Fruit fly (Drosophila melanogaster) whole organism, embryonic: ENCODE data around the gene Mal-B1.

Experiments
- CG10274 ChIP-seq: fragments of 200-800 bp; sonication (Bioruptor generic); optimal IDR thresholded peaks from 3 replicates; lab custom pipeline; 2017; ENCODE audit warnings: missing biosample characterization, mild to moderate bottlenecking, missing genetic modification characterization
- CG10321 ChIP-seq: fragments of 200-800 bp; sonication (Bioruptor generic); IDR thresholded peaks from 2 replicates; pipeline ENCODE4 v1.3.6; 2022; ENCODE audit warnings: missing biosample characterization, missing genetic modification characterization
- CG12391 ChIP-seq: fragments of 200-800 bp; sonication (Bioruptor generic); optimal IDR thresholded peaks from 3 replicates; lab custom pipeline; 2018; ENCODE audit warnings: missing biosample characterization, mild to moderate bottlenecking, missing genetic modification characterization, moderate library complexity
- CG12942 ChIP-seq: fragments of 200-800 bp; sonication (Bioruptor generic); optimal IDR thresholded peaks from 3 replicates; lab custom pipeline; 2016; ENCODE audit warnings: missing biosample characterization, missing genetic modification characterization
- CG13775 ChIP-seq: fragments of 200-800 bp; sonication (Bioruptor generic); optimal IDR thresholded peaks from 3 replicates; lab custom pipeline; 2017; ENCODE audit warnings: missing biosample characterization, mild to moderate bottlenecking, missing genetic modification characterization
- CG15011 ChIP-seq: fragments of 200-800 bp; sonication (Bioruptor generic); optimal IDR thresholded peaks from 3 replicates; lab custom pipeline; 2018; ENCODE audit warnings: missing biosample characterization, mild to moderate bottlenecking, missing genetic modification characterization
- CG15073 ChIP-seq: fragments of 200-800 bp; sonication (Bioruptor generic); optimal IDR thresholded peaks from 2 replicates; lab custom pipeline; 2016; ENCODE audit warnings: missing biosample characterization, missing genetic modification characterization
- CG1602 ChIP-seq: fragments of 200-800 bp; sonication (Bioruptor generic); optimal IDR thresholded peaks from 3 replicates; lab custom pipeline; 2016; ENCODE audit warnings: missing biosample characterization, missing genetic modification characterization
- CG17912 ChIP-seq: fragments of 200-800 bp; sonication (Bioruptor generic); optimal IDR thresholded peaks from 2 replicates; lab custom pipeline; 2018; ENCODE audit warnings: missing biosample characterization, mild to moderate bottlenecking, missing genetic modification characterization
- CG2199 ChIP-seq: fragments of 200-800 bp; sonication (Bioruptor generic); IDR thresholded peaks from 3 replicates; pipeline ENCODE4 v1.3.6; 2022; ENCODE audit warnings: missing biosample characterization, missing genetic modification characterization
- CG30431 ChIP-seq: fragments of 200-800 bp; sonication (Bioruptor generic); optimal IDR thresholded peaks from 2 replicates; lab custom pipeline; 2017; ENCODE audit warnings: missing biosample characterization, missing genetic modification characterization
- CG32767 ChIP-seq: fragments of 200-800 bp; sonication (Bioruptor generic); IDR thresholded peaks from 2 replicates; pipeline ENCODE4 v1.3.6; 2022; ENCODE audit warnings: missing biosample characterization, missing genetic modification characterization
- CG4282 ChIP-seq: fragments of 200-800 bp; sonication (Bioruptor generic); optimal IDR thresholded peaks from 2 replicates; lab custom pipeline; 2016; ENCODE audit warnings: missing biosample characterization, missing genetic modification characterization
- CG6813 ChIP-seq: fragments of 200-800 bp; sonication (Bioruptor generic); optimal IDR thresholded peaks from 2 replicates; lab custom pipeline; 2017; ENCODE audit warnings: missing biosample characterization, missing genetic modification characterization, mild to moderate bottlenecking, moderate library complexity, missing genetic modification reagents
- CG7372 ChIP-seq: fragments of 200-800 bp; sonication (Bioruptor generic); IDR thresholded peaks from 2 replicates; pipeline ENCODE4 v1.3.6; 2022; ENCODE audit warnings: missing biosample characterization, missing genetic modification characterization
- CG8290 ChIP-seq, 3 experiments: fragments of 200-800 bp; sonication (Bioruptor generic); optimal IDR thresholded peaks; 2 replicates each; lab custom pipeline; 2016 to 2019; ENCODE audit warnings: missing biosample characterization in 3 of 3, missing genetic modification characterization in 3 of 3, mild to moderate bottlenecking in 2 of 3, moderate library complexity in 1 of 3
- CG8478 ChIP-seq: fragments of >200 bp; optimal IDR thresholded peaks from 2 replicates; lab custom pipeline; 2018
- CkIIα-i1 ChIP-seq: fragments of 200-800 bp; sonication (Bioruptor generic); IDR thresholded peaks from 2 replicates; pipeline ENCODE4 v1.3.6; 2022; ENCODE audit warnings: missing biosample characterization, missing genetic modification characterization
- Dbx ChIP-seq: fragments of 200-800 bp; sonication (Bioruptor generic); IDR thresholded peaks from 3 replicates; pipeline ENCODE4 v1.3.6; 2022; ENCODE audit warnings: missing biosample characterization, missing genetic modification characterization
- Dip3 ChIP-seq: fragments of 200-800 bp; sonication (Bioruptor generic); optimal IDR thresholded peaks from 3 replicates; lab custom pipeline; 2016; ENCODE audit warnings: missing biosample characterization, missing genetic modification characterization
- Dll ChIP-seq: fragments of 200-800 bp; sonication (Bioruptor generic); IDR thresholded peaks from 4 replicates; pipeline ENCODE4 v1.3.6; 2022; ENCODE audit warnings: missing biosample characterization, missing genetic modification characterization; ENCODE audit not compliant: partially characterized antibody
- HHEX ChIP-seq: fragments of 200-800 bp; sonication (Bioruptor generic); optimal IDR thresholded peaks from 3 replicates; lab custom pipeline; 2017; ENCODE audit warnings: missing biosample characterization, mild to moderate bottlenecking, missing genetic modification characterization, missing genetic modification reagents
- Hey ChIP-seq: fragments of 200-800 bp; sonication (Bioruptor generic); optimal IDR thresholded peaks from 3 replicates; lab custom pipeline; 2018; ENCODE audit warnings: missing biosample characterization, mild to moderate bottlenecking, missing genetic modification characterization
- Hmx ChIP-seq: fragments of 200-800 bp; sonication (Bioruptor generic); optimal IDR thresholded peaks from 2 replicates; lab custom pipeline; 2016; ENCODE audit warnings: missing biosample characterization, missing genetic modification characterization
- Mad ChIP-seq: fragments of 200-800 bp; sonication (Bioruptor generic); optimal IDR thresholded peaks from 2 replicates; lab custom pipeline; 2016; ENCODE audit warnings: missing biosample characterization, missing genetic modification characterization
- Side ChIP-seq: fragments of 200-800 bp; sonication (Bioruptor generic); optimal IDR thresholded peaks from 2 replicates; lab custom pipeline; 2016; ENCODE audit warnings: missing biosample characterization, missing genetic modification characterization
- Ssrp ChIP-seq: fragments of 200-800 bp; sonication (Bioruptor generic); optimal IDR thresholded peaks from 2 replicates; lab custom pipeline; 2018; ENCODE audit warnings: missing biosample characterization, mild to moderate bottlenecking, missing genetic modification characterization, moderate library complexity
- Trl ChIP-seq, 3 experiments: fragments of >200 bp in 2 of 3; fragments of 200-800 bp in 1 of 3; sonication (Bioruptor generic) in 1 of 3; optimal IDR thresholded peaks; 2 replicates in 1 of 3; 3 replicates in 2 of 3; lab custom pipeline; 2016 to 2017; ENCODE audit warnings: missing biosample characterization in 1 of 3, missing genetic modification characterization in 1 of 3
- cg ChIP-seq: fragments of 200-800 bp; sonication (Bioruptor generic); optimal IDR thresholded peaks from 3 replicates; lab custom pipeline; 2019; ENCODE audit warnings: missing biosample characterization, mild to moderate bottlenecking, missing genetic modification characterization, moderate library complexity
- crp ChIP-seq, 2 experiments: fragments of 200-800 bp; sonication (Bioruptor generic); optimal IDR thresholded peaks; 2 replicates in 1 of 2; 3 replicates in 1 of 2; lab custom pipeline; 2017; ENCODE audit warnings: missing biosample characterization in 2 of 2, missing genetic modification characterization in 2 of 2, mild to moderate bottlenecking in 1 of 2, moderate library complexity in 1 of 2
- dimm ChIP-seq: fragments of 200-800 bp; sonication (Bioruptor generic); IDR thresholded peaks from 2 replicates; pipeline ENCODE4 v1.3.6; 2022; ENCODE audit warnings: missing biosample characterization, missing genetic modification characterization
- dmrt99B ChIP-seq: fragments of 200-800 bp; sonication (Bioruptor generic); optimal IDR thresholded peaks from 2 replicates; lab custom pipeline; 2018; ENCODE audit warnings: missing biosample characterization, mild to moderate bottlenecking, missing genetic modification characterization, moderate library complexity
- dpn ChIP-seq, 2 experiments: fragments of 200-800 bp; sonication (Bioruptor generic); optimal IDR thresholded peaks; 3 replicates each; lab custom pipeline; 2016; ENCODE audit warnings: missing biosample characterization in 2 of 2, missing genetic modification characterization in 2 of 2
- ems ChIP-seq: fragments of 200-800 bp; sonication (Bioruptor generic); optimal IDR thresholded peaks from 3 replicates; lab custom pipeline; 2016; ENCODE audit warnings: missing biosample characterization, missing genetic modification characterization
- gcm ChIP-seq: fragments of 200-800 bp; sonication (Bioruptor generic); optimal IDR thresholded peaks from 2 replicates; lab custom pipeline; 2019; ENCODE audit warnings: missing biosample characterization, mild to moderate bottlenecking, missing genetic modification characterization, moderate library complexity
- ham ChIP-seq: fragments of 200-800 bp; sonication (Bioruptor generic); IDR thresholded peaks from 2 replicates; pipeline ENCODE4 v1.3.6; 2022; ENCODE audit warnings: missing biosample characterization, missing genetic modification characterization
- hb ChIP-seq: fragments of 200-800 bp; sonication (Bioruptor generic); IDR thresholded peaks from 3 replicates; pipeline ENCODE4 v1.3.6; 2022; ENCODE audit warnings: missing biosample characterization, missing genetic modification characterization; ENCODE audit not compliant: partially characterized antibody
- hkb ChIP-seq, 2 experiments: fragments of 200-800 bp in 1 of 2; fragments of >200 bp in 1 of 2; sonication (Bioruptor generic) in 1 of 2; IDR thresholded peaks in 1 of 2; optimal IDR thresholded peaks in 1 of 2; 2 replicates each; pipeline versions ENCODE4 v1.3.6 to Lab custom; 2017 to 2022; ENCODE audit warnings: missing biosample characterization in 1 of 2, missing genetic modification characterization in 1 of 2
- maf-S ChIP-seq: fragments of 200-800 bp; sonication (Bioruptor generic); optimal IDR thresholded peaks from 2 replicates; lab custom pipeline; 2016; ENCODE audit warnings: missing biosample characterization, missing genetic modification characterization
- odd ChIP-seq: fragments of 200-800 bp; sonication (Bioruptor generic); optimal IDR thresholded peaks from 2 replicates; lab custom pipeline; 2017; ENCODE audit warnings: missing biosample characterization, mild to moderate bottlenecking, missing genetic modification characterization
- org-1 ChIP-seq: fragments of 200-800 bp; sonication (Bioruptor generic); optimal IDR thresholded peaks from 2 replicates; lab custom pipeline; 2017; ENCODE audit warnings: missing biosample characterization, missing genetic modification characterization
- p53 ChIP-seq: fragments of 200-800 bp; sonication (Bioruptor generic); optimal IDR thresholded peaks from 2 replicates; lab custom pipeline; 2016; ENCODE audit warnings: missing biosample characterization, missing genetic modification characterization
- phol ChIP-seq: fragments of 200-800 bp; sonication (Bioruptor generic); optimal IDR thresholded peaks from 3 replicates; lab custom pipeline; 2018; ENCODE audit warnings: missing biosample characterization, mild to moderate bottlenecking, missing genetic modification characterization, moderate library complexity
- pum ChIP-seq: fragments of 200-800 bp; sonication (Bioruptor generic); optimal IDR thresholded peaks from 2 replicates; lab custom pipeline; 2016; ENCODE audit warnings: missing biosample characterization, missing genetic modification characterization
- seq ChIP-seq: fragments of 200-800 bp; sonication (Bioruptor generic); IDR thresholded peaks from 2 replicates; pipeline ENCODE4 v1.3.6; 2022; ENCODE audit warnings: missing biosample characterization, missing genetic modification characterization
- slou ChIP-seq: fragments of 200-800 bp; sonication (Bioruptor generic); optimal IDR thresholded peaks from 3 replicates; lab custom pipeline; 2016; ENCODE audit warnings: missing biosample characterization, missing genetic modification characterization
- sna ChIP-seq: fragments of 200-800 bp; sonication (Bioruptor generic); IDR thresholded peaks from 2 replicates; pipeline ENCODE4 v1.3.6; 2022; ENCODE audit warnings: missing biosample characterization, missing genetic modification characterization; ENCODE audit not compliant: partially characterized antibody
- ssp ChIP-seq: fragments of 200-800 bp; sonication (Bioruptor generic); IDR thresholded peaks from 2 replicates; pipeline ENCODE4 v1.3.6; 2022; ENCODE audit warnings: missing biosample characterization, missing genetic modification characterization
- tll ChIP-seq, 2 experiments: fragments of 200-800 bp in 1 of 2; fragments of >200 bp in 1 of 2; sonication (Bioruptor generic) in 1 of 2; optimal IDR thresholded peaks; 2 replicates each; lab custom pipeline; 2017 to 2019; ENCODE audit warnings: missing biosample characterization in 2 of 2, missing genetic modification characterization in 2 of 2, mild to moderate bottlenecking in 1 of 2, moderate library complexity in 1 of 2
- yki ChIP-seq: fragments of >200 bp; optimal IDR thresholded peaks from 3 replicates; lab custom pipeline; 2018

Mal-B1 gene

DNA sequence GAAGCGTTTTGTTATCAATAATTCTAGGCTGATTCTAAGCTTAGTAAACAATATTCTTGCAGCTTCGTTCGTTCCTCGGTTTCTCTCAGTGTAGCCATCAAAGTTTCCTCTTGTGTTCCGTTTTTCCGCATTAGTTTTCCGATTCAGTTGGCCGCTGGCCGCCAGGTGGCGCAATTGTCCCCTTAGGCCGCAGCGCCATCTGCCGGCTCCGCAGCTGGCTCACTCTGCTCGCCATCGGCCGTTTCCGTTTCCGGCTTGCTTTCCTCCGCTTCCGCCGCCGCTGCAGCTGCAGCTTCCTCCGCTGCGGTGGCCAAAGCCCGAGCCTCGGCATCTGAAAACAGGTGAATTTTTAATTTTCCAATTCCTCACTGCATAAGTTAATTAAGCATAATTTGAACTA is 30.6 kb upstream of the Mal-B1 start (continued):
- peak; percentile 91 for TF ChIP-seq ems (GFP tag; lab: Kevin White, UChicago)
- TF ChIP-seq CG17912: peak; percentile 95
- TF ChIP-seq HHEX: peak; percentile 97
- TF ChIP-seq Trl (optimal IDR thresholded peaks at IDR 0.05; lab: Kevin White, UChicago): no peak
- TF ChIP-seq Trl (GFP tag; optimal IDR thresholded peaks at IDR 0.05; lab: Kevin White, UChicago): peak; percentile 93
- TF ChIP-seq cg (GFP tag; lab: Kevin White, UChicago): no peak
- peak; percentile 65 for TF ChIP-seq Dip3 (GFP tag; lab: Kevin White, UChicago)
- peak; percentile 47; the same call in 1 of the 2 replicates for TF ChIP-seq CG32767 (GFP tag; lab: Robert Waterston, UW)
- peak; percentile 68 for TF ChIP-seq CG10321
- peak; percentile 93 for TF ChIP-seq Side (GFP tag; lab: Kevin White, UChicago)
- TF ChIP-seq Dbx (GFP tag; lab: Robert Waterston, UW): peak; percentile 87
- no peak for TF ChIP-seq hkb (optimal IDR thresholded peaks at IDR 0.05; lab: Kevin White, UChicago)
- peak; percentile 94 for TF ChIP-seq hkb (GFP tag; IDR thresholded peaks at IDR 0.05; lab: Robert Waterston, UW)
- peak; percentile 82 for TF ChIP-seq CG1602
- peak; percentile 92 for TF ChIP-seq CG8290 (GFP tag; optimal IDR thresholded peaks at IDR 0.05; lab: Kevin White, UChicago)
- peak; percentile 91 to 98 for TF ChIP-seq CG8290 (tag; optimal IDR thresholded peaks at IDR 0.05; lab: Kevin White, UChicago)
- TF ChIP-seq dimm (GFP tag; lab: Robert Waterston, UW): no peak; the same call in 1 of the 2 replicates
- no peak for TF ChIP-seq CG8478
- TF ChIP-seq gcm (GFP tag; lab: Kevin White, UChicago): peak; percentile 91
- peak; percentile 96 for TF ChIP-seq p53 (GFP tag; lab: Kevin White, UChicago)
- peak; percentile 91 for TF ChIP-seq slou (GFP tag; lab: Kevin White, UChicago)
- TF ChIP-seq crp (GFP tag; optimal IDR thresholded peaks at IDR 0.05; lab: Kevin White, UChicago): peak in 1 of 2 experiments; percentile 27
- peak; percentile 82 for TF ChIP-seq CG4282 (GFP tag; lab: Kevin White, UChicago)
- no peak for TF ChIP-seq Hmx
- peak; percentile 91 for TF ChIP-seq org-1 (GFP tag; lab: Kevin White, UChicago)
- TF ChIP-seq Mad (GFP tag; lab: Kevin White, UChicago): peak; percentile 95
- TF ChIP-seq sna: no peak
- TF ChIP-seq ssp (GFP tag; lab: Robert Waterston, UW): peak; percentile 68
- TF ChIP-seq tll (GFP tag; optimal IDR thresholded peaks at IDR 0.05; lab: Kevin White, UChicago): peak in 1 of 2 experiments; percentile 59
- peak; percentile 94 for TF ChIP-seq phol
- peak; percentile 98 for TF ChIP-seq odd (GFP tag; lab: Kevin White, UChicago)
- TF ChIP-seq CG30431 (GFP tag; lab: Kevin White, UChicago): peak; percentile 98
- TF ChIP-seq hb (GFP tag; lab: Robert Waterston, UW): no peak
- TF ChIP-seq CG12942 (GFP tag; lab: Kevin White, UChicago): peak; percentile 85
- peak; percentile 58; the same call in 1 of the 2 replicates for TF ChIP-seq ham (GFP tag; lab: Robert Waterston, UW)
- peak; percentile 98 for TF ChIP-seq CG2199 (GFP tag; lab: Robert Waterston, UW)
- TF ChIP-seq Hey: peak; percentile 88
- TF ChIP-seq yki: no peak
- peak; percentile 80 for TF ChIP-seq CG7372 (GFP tag; lab: Robert Waterston, UW)
- TF ChIP-seq dpn (GFP tag; optimal IDR thresholded peaks at IDR 0.05; lab: Kevin White, UChicago): peak; percentile 90 to 95
- TF ChIP-seq CG12391 (tag; lab: Kevin White, UChicago): peak; percentile 83
- peak; percentile 87 for TF ChIP-seq dmrt99B (tag; lab: Kevin White, UChicago)
- TF ChIP-seq pum (GFP tag; lab: Kevin White, UChicago): peak; percentile 86
- TF ChIP-seq seq (GFP tag; lab: Robert Waterston, UW): peak; percentile 76
- peak; percentile 83 for TF ChIP-seq maf-S (GFP tag; lab: Kevin White, UChicago)
- peak; percentile 99 for TF ChIP-seq CG6813 (GFP tag; lab: Kevin White, UChicago)
- peak; percentile 92 for TF ChIP-seq CG15011
- TF ChIP-seq CkIIα-i1 (GFP tag; lab: Robert Waterston, UW): peak; percentile 74
- peak; percentile 81 for TF ChIP-seq Ssrp
- peak; percentile 92 for TF ChIP-seq CG10274 (GFP tag; lab: Kevin White, UChicago)
- TF ChIP-seq Dll (GFP tag; lab: Robert Waterston, UW): no peak
- TF ChIP-seq CG13775 (GFP tag; lab: Kevin White, UChicago): peak; percentile 95
- peak; percentile 74 for TF ChIP-seq CG15073 (GFP tag; lab: Kevin White, UChicago)
